Fruit fly (Drosophila melanogaster) whole organism, embryonic: Measurements from ENCODE around the gene NC2beta.
A peak's percentile ranks its signal among the peaks of the same experiment; 100 is the strongest.

Experiments
- Aef1 ChIP-seq: fragments of 200-800 bp; sonication (Bioruptor generic); IDR thresholded peaks from 3 replicates; pipeline ENCODE4 v1.3.6; 2022; ENCODE audit warnings: missing biosample characterization, missing genetic modification characterization
- BEAF-32 ChIP-seq: fragments of 200-800 bp; sonication (Bioruptor generic); optimal IDR thresholded peaks from 3 replicates; lab custom pipeline; 2017; ENCODE audit warnings: missing biosample characterization, missing genetic modification characterization, mild to moderate bottlenecking, moderate library complexity, missing genetic modification reagents
- CG10274 ChIP-seq: fragments of 200-800 bp; sonication (Bioruptor generic); optimal IDR thresholded peaks from 3 replicates; lab custom pipeline; 2017; ENCODE audit warnings: missing biosample characterization, mild to moderate bottlenecking, missing genetic modification characterization
- CG17328 ChIP-seq: fragments of 200-800 bp; sonication (Bioruptor generic); IDR thresholded peaks from 2 replicates; pipeline ENCODE4 v1.3.6; 2022; ENCODE audit warnings: missing biosample characterization, missing genetic modification characterization
- CG17612 ChIP-seq: fragments of 200-800 bp; sonication (Bioruptor generic); IDR thresholded peaks from 2 replicates; pipeline ENCODE4 v1.3.6; 2022; ENCODE audit warnings: missing biosample characterization, missing genetic modification characterization
- CG1832 ChIP-seq: fragments of 200-800 bp; sonication (Bioruptor generic); optimal IDR thresholded peaks from 2 replicates; lab custom pipeline; 2017; ENCODE audit warnings: missing biosample characterization, mild to moderate bottlenecking, missing genetic modification characterization, inconsistent platforms
- CG2120 ChIP-seq: fragments of 200-800 bp; sonication (Bioruptor generic); optimal IDR thresholded peaks from 3 replicates; lab custom pipeline; 2016; ENCODE audit warnings: missing biosample characterization, missing genetic modification characterization
- CG2129 ChIP-seq: fragments of 200-800 bp; sonication (Bioruptor generic); IDR thresholded peaks from 2 replicates; pipeline ENCODE4 v1.3.6; 2022; ENCODE audit warnings: missing biosample characterization, missing genetic modification characterization; ENCODE audit not compliant: partially characterized antibody
- CG2889 ChIP-seq: fragments of 200-800 bp; sonication (Bioruptor generic); IDR thresholded peaks from 3 replicates; pipeline ENCODE4 v1.3.6; 2022; ENCODE audit warnings: missing biosample characterization, missing genetic modification characterization
- CG30431 ChIP-seq: fragments of 200-800 bp; sonication (Bioruptor generic); optimal IDR thresholded peaks from 2 replicates; lab custom pipeline; 2017; ENCODE audit warnings: missing biosample characterization, missing genetic modification characterization
- CG3065 ChIP-seq: fragments of 200-800 bp; sonication (Bioruptor generic); optimal IDR thresholded peaks from 2 replicates; lab custom pipeline; 2016; ENCODE audit warnings: missing biosample characterization, missing genetic modification characterization
- CG3281 ChIP-seq: fragments of 200-800 bp; sonication (Bioruptor generic); optimal IDR thresholded peaks from 3 replicates; lab custom pipeline; 2017; ENCODE audit warnings: missing biosample characterization, mild to moderate bottlenecking, missing genetic modification characterization
- CG4404 ChIP-seq: fragments of 200-800 bp; sonication (Bioruptor generic); IDR thresholded peaks from 2 replicates; pipeline ENCODE4 v1.3.6; 2022; ENCODE audit warnings: missing biosample characterization, missing genetic modification characterization
- CG4707 ChIP-seq: fragments of 200-800 bp; sonication (Bioruptor generic); optimal IDR thresholded peaks from 2 replicates; lab custom pipeline; 2018; ENCODE audit warnings: missing biosample characterization, mild to moderate bottlenecking, missing genetic modification characterization, moderate library complexity
- CG4730 ChIP-seq: fragments of 200-800 bp; sonication (Bioruptor generic); IDR thresholded peaks from 2 replicates; pipeline ENCODE4 v1.3.6; 2022; ENCODE audit warnings: missing biosample characterization, missing genetic modification characterization
- CG6272 ChIP-seq: fragments of 200-800 bp; sonication (Bioruptor generic); IDR thresholded peaks from 2 replicates; pipeline ENCODE4 v1.3.6; 2022; ENCODE audit warnings: missing biosample characterization, missing genetic modification characterization
- CG6765 ChIP-seq: fragments of 200-800 bp; sonication (Bioruptor generic); optimal IDR thresholded peaks from 3 replicates; lab custom pipeline; 2017; ENCODE audit warnings: missing biosample characterization, mild to moderate bottlenecking, missing genetic modification characterization
- CG8290 ChIP-seq, 3 experiments: fragments of 200-800 bp; sonication (Bioruptor generic); optimal IDR thresholded peaks; 2 replicates each; lab custom pipeline; 2016 to 2019; ENCODE audit warnings: missing biosample characterization in 3 of 3, missing genetic modification characterization in 3 of 3, mild to moderate bottlenecking in 2 of 3, moderate library complexity in 1 of 3
- CG9609 ChIP-seq: fragments of 200-800 bp; sonication (Bioruptor generic); optimal IDR thresholded peaks from 3 replicates; lab custom pipeline; 2016; ENCODE audit warnings: missing biosample characterization, missing genetic modification characterization
- CG9932 ChIP-seq: fragments of 200-800 bp; sonication (Bioruptor generic); IDR thresholded peaks from 2 replicates; pipeline ENCODE4 v1.3.6; 2022; ENCODE audit warnings: missing biosample characterization, missing genetic modification characterization
- CTCF ChIP-seq: fragments of 200-800 bp; sonication (Bioruptor generic); optimal IDR thresholded peaks from 2 replicates; lab custom pipeline; 2017; ENCODE audit warnings: missing biosample characterization, mild to moderate bottlenecking, missing genetic modification characterization, moderate library complexity
- Dip2 ChIP-seq: fragments of 200-800 bp; sonication (Bioruptor generic); IDR thresholded peaks from 2 replicates; pipeline ENCODE4 v1.3.6; 2022; ENCODE audit warnings: missing biosample characterization, missing genetic modification characterization
- Dp ChIP-seq: fragments of 200-800 bp; sonication (Bioruptor generic); optimal IDR thresholded peaks from 2 replicates; lab custom pipeline; 2018; ENCODE audit warnings: missing biosample characterization, mild to moderate bottlenecking, missing genetic modification characterization, moderate library complexity
- Drgx ChIP-seq: fragments of 200-800 bp; sonication (Bioruptor generic); IDR thresholded peaks from 2 replicates; pipeline ENCODE4 v1.3.6; 2022; ENCODE audit warnings: missing biosample characterization, missing genetic modification characterization
- Fer2 ChIP-seq: fragments of 200-800 bp; sonication (Bioruptor generic); optimal IDR thresholded peaks from 2 replicates; lab custom pipeline; 2018; ENCODE audit warnings: missing biosample characterization, mild to moderate bottlenecking, missing genetic modification characterization, moderate library complexity
- Gsc ChIP-seq: fragments of 200-800 bp; sonication (Bioruptor generic); IDR thresholded peaks from 2 replicates; pipeline ENCODE4 v1.3.6; 2022; ENCODE audit warnings: missing biosample characterization, missing genetic modification characterization
- Lim3 ChIP-seq: fragments of 200-800 bp; sonication (Bioruptor generic); IDR thresholded peaks from 2 replicates; pipeline ENCODE4 v1.3.6; 2022; ENCODE audit warnings: missing biosample characterization, missing genetic modification characterization
- MBD-R2 ChIP-seq: fragments of 200-800 bp; sonication (Bioruptor generic); IDR thresholded peaks from 2 replicates; pipeline ENCODE4 v1.3.6; 2022; ENCODE audit warnings: missing biosample characterization, missing genetic modification characterization
- Mes4 ChIP-seq: fragments of 200-800 bp; sonication (Bioruptor generic); optimal IDR thresholded peaks from 2 replicates; lab custom pipeline; 2016; ENCODE audit warnings: missing biosample characterization, missing genetic modification characterization
- Myb ChIP-seq: fragments of 200-800 bp; sonication (Bioruptor generic); optimal IDR thresholded peaks from 2 replicates; lab custom pipeline; 2016; ENCODE audit warnings: missing biosample characterization, missing genetic modification characterization
- Nf-YB ChIP-seq: fragments of 200-800 bp; sonication (Bioruptor generic); optimal IDR thresholded peaks from 3 replicates; lab custom pipeline; 2019; ENCODE audit warnings: missing biosample characterization, mild to moderate bottlenecking, missing genetic modification characterization, moderate library complexity
- Rx ChIP-seq: fragments of 200-800 bp; sonication (Bioruptor generic); IDR thresholded peaks from 2 replicates; pipeline ENCODE4 v1.3.6; 2022; ENCODE audit warnings: missing biosample characterization, missing genetic modification characterization
- Usf ChIP-seq: fragments of 200-800 bp; sonication (Bioruptor generic); optimal IDR thresholded peaks from 2 replicates; lab custom pipeline; 2017; ENCODE audit warnings: missing genotype, missing biosample characterization, missing genetic modification characterization
- ap ChIP-seq: fragments of 200-800 bp; sonication (Bioruptor generic); IDR thresholded peaks from 2 replicates; pipeline ENCODE4 v1.3.6; 2022; ENCODE audit warnings: missing biosample characterization, missing genetic modification characterization
- ash1 ChIP-seq: fragments of 200-800 bp; sonication (Bioruptor generic); optimal IDR thresholded peaks from 2 replicates; lab custom pipeline; 2018; ENCODE audit warnings: missing biosample characterization, mild to moderate bottlenecking, missing genetic modification characterization
- bsh ChIP-seq, 2 experiments: fragments of 200-800 bp; sonication (Bioruptor generic); optimal IDR thresholded peaks; 2 replicates each; lab custom pipeline; 2017 to 2018; ENCODE audit warnings: mild to moderate bottlenecking in 2 of 2, missing biosample characterization in 2 of 2, missing genetic modification characterization in 2 of 2, moderate library complexity in 1 of 2
- cwo ChIP-seq: fragments of 200-800 bp; sonication (Bioruptor generic); optimal IDR thresholded peaks from 3 replicates; lab custom pipeline; 2017; ENCODE audit warnings: missing biosample characterization, missing genetic modification characterization, mild to moderate bottlenecking, moderate library complexity, missing genetic modification reagents
- dmrt11E ChIP-seq: fragments of 200-800 bp; sonication (Bioruptor generic); optimal IDR thresholded peaks from 3 replicates; lab custom pipeline; 2018; ENCODE audit warnings: missing biosample characterization, mild to moderate bottlenecking, missing genetic modification characterization, moderate library complexity
- dpn ChIP-seq, 2 experiments: fragments of 200-800 bp; sonication (Bioruptor generic); optimal IDR thresholded peaks; 3 replicates each; lab custom pipeline; 2016; ENCODE audit warnings: missing biosample characterization in 2 of 2, missing genetic modification characterization in 2 of 2
- gem ChIP-seq: fragments of 200-800 bp; sonication (Bioruptor generic); optimal IDR thresholded peaks from 2 replicates; lab custom pipeline; 2019; ENCODE audit warnings: missing biosample characterization, mild to moderate bottlenecking, missing genetic modification characterization, moderate library complexity
- kni ChIP-seq: fragments of 200-800 bp; sonication (Bioruptor generic); optimal IDR thresholded peaks from 3 replicates; lab custom pipeline; 2017; ENCODE audit warnings: mild to moderate bottlenecking, missing biosample characterization, missing genetic modification reagents, missing genetic modification characterization
- nerfin-1 ChIP-seq: fragments of 200-800 bp; sonication (Bioruptor generic); optimal IDR thresholded peaks from 3 replicates; lab custom pipeline; 2019; ENCODE audit warnings: missing biosample characterization, mild to moderate bottlenecking, missing genetic modification characterization, moderate library complexity
- ranshi ChIP-seq: fragments of 200-800 bp; sonication (Bioruptor generic); IDR thresholded peaks from 2 replicates; pipeline ENCODE4 v1.3.6; 2022; ENCODE audit warnings: missing biosample characterization, missing genetic modification characterization
- repo ChIP-seq: fragments of 200-800 bp; sonication (Bioruptor generic); optimal IDR thresholded peaks from 2 replicates; lab custom pipeline; 2016; ENCODE audit warnings: missing biosample characterization, missing genetic modification characterization
- run ChIP-seq: fragments of 200-800 bp; sonication (Bioruptor generic); optimal IDR thresholded peaks from 3 replicates; lab custom pipeline; 2018; ENCODE audit warnings: missing biosample characterization, mild to moderate bottlenecking, missing genetic modification characterization
- sens ChIP-seq: fragments of 200-800 bp; sonication (Bioruptor generic); peaks from one replicate; lab custom pipeline; 2016; ENCODE audit warnings: missing biosample characterization, missing genetic modification characterization
- tap ChIP-seq: fragments of 200-800 bp; optimal IDR thresholded peaks from 3 replicates; lab custom pipeline; 2019; ENCODE audit warnings: missing biosample characterization, mild to moderate bottlenecking, missing genetic modification characterization, moderate library complexity
- tgo ChIP-seq: fragments of 200-800 bp; sonication (Bioruptor generic); IDR thresholded peaks from 3 replicates; pipeline ENCODE4 v1.3.6; 2022; ENCODE audit warnings: missing biosample characterization, missing genetic modification characterization
- tio ChIP-seq: fragments of 200-800 bp; sonication (Bioruptor generic); optimal IDR thresholded peaks from 2 replicates; lab custom pipeline; 2017; ENCODE audit warnings: missing biosample characterization, missing genetic modification characterization, inconsistent platforms
- vnd ChIP-seq: fragments of 200-800 bp; sonication (Bioruptor generic); IDR thresholded peaks from 3 replicates; pipeline ENCODE4 v1.3.6; 2022; ENCODE audit warnings: missing biosample characterization, missing genetic modification characterization; ENCODE audit not compliant: partially characterized antibody
- zen ChIP-seq: fragments of 200-800 bp; sonication (Bioruptor generic); optimal IDR thresholded peaks from 3 replicates; lab custom pipeline; 2018; ENCODE audit warnings: missing biosample characterization, mild to moderate bottlenecking, missing genetic modification characterization, moderate library complexity

The NC2beta gene

DNA sequence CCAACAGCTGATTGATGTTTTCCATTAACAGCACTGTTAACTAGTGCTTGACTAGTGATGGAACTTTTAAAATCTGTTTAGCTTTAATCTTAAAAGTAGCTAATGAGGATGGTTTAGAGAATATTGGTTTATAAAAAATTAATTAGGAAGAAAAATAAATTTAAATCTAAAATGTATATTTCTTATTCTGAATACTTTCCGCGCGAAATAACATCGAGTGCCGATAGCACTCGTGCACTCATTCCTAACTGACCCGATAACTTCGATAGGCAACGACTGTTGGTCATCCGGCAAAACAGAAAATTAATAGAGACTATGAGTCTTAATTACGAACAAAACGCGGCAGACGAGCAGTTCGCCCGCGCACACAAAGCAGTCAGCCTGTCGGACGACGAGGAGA lies 2.1 kb downstream of the NC2beta start, which contains the start of the genes THG and Rnmt (continued):
- TF ChIP-seq CG3281 = peak; percentile 74
- peak in 1 of 2 experiments; percentile 86 for TF ChIP-seq bsh (GFP tag; optimal IDR thresholded peaks at IDR 0.05; lab: Kevin White, UChicago)
- TF ChIP-seq CG10274 = no peak
- no peak for TF ChIP-seq ash1 (GFP tag; lab: Kevin White, UChicago)
- peak; percentile 90 for TF ChIP-seq CG2120 (GFP tag; lab: Kevin White, UChicago)
- TF ChIP-seq MBD-R2 = peak; percentile 93
- peak; percentile 77 for TF ChIP-seq CG8290 (GFP tag; optimal IDR thresholded peaks at IDR 0.05; lab: Kevin White, UChicago)
- peak; percentile 6 to 58 for TF ChIP-seq CG8290 (tag; optimal IDR thresholded peaks at IDR 0.05; lab: Kevin White, UChicago)
- TF ChIP-seq CG30431 (GFP tag; lab: Kevin White, UChicago) = peak; percentile 64
- TF ChIP-seq BEAF-32 = peak; percentile 84
- TF ChIP-seq Fer2 (tag; lab: Kevin White, UChicago) = peak; percentile 77
- peak; percentile 55 for TF ChIP-seq Drgx (GFP tag; lab: Robert Waterston, UW)
- peak; percentile 75 for TF ChIP-seq Rx (GFP tag; lab: Robert Waterston, UW)
- TF ChIP-seq CG17612 (GFP tag; lab: Robert Waterston, UW) = no peak
- TF ChIP-seq zen (tag; lab: Kevin White, UChicago) = peak; percentile 83
- no peak for TF ChIP-seq CG1832
- peak; percentile 52 for TF ChIP-seq cwo (GFP tag; lab: Kevin White, UChicago)
- peak; percentile 53 for TF ChIP-seq Dp (GFP tag; lab: Kevin White, UChicago)
- TF ChIP-seq CG6765 (GFP tag; lab: Kevin White, UChicago) = no peak
- TF ChIP-seq CG4730 = peak; percentile 73
- no peak for TF ChIP-seq kni
- TF ChIP-seq sens (GFP tag; lab: Kevin White, UChicago) = peak; percentile 96
- TF ChIP-seq repo (GFP tag; lab: Kevin White, UChicago) = peak; percentile 29
- TF ChIP-seq ap (GFP tag; lab: Robert Waterston, UW) = peak; percentile 74
- TF ChIP-seq tap (tag; lab: Kevin White, UChicago) = peak; percentile 65
- TF ChIP-seq CG3065 (GFP tag; lab: Kevin White, UChicago) = peak; percentile 63
- TF ChIP-seq tio (GFP tag; lab: Kevin White, UChicago) = no peak
- peak; percentile 20 for TF ChIP-seq CG4707 (GFP tag; lab: Kevin White, UChicago)
- TF ChIP-seq CG2889 = peak; percentile 52; the same call in 2 of the 3 replicates
- peak; percentile 41 for TF ChIP-seq Usf (GFP tag; lab: Kevin White, UChicago)
- peak; percentile 38; the same call in 1 of the 2 replicates for TF ChIP-seq Lim3
- peak; percentile 75; the same call in 1 of the 2 replicates for TF ChIP-seq ranshi (GFP tag; lab: Robert Waterston, UW)
- TF ChIP-seq vnd (GFP tag; lab: Robert Waterston, UW) = peak; percentile 82
- TF ChIP-seq dpn (GFP tag; optimal IDR thresholded peaks at IDR 0.05; lab: Kevin White, UChicago) = peak; percentile 68 to 90
- peak; percentile 94 for TF ChIP-seq gem (tag; lab: Kevin White, UChicago)
- TF ChIP-seq Dip2 (GFP tag; lab: Robert Waterston, UW) = no peak
- peak; percentile 84 for TF ChIP-seq CG6272
- no peak for TF ChIP-seq Gsc (GFP tag; lab: Robert Waterston, UW)
- TF ChIP-seq Aef1 (GFP tag; lab: Robert Waterston, UW) = peak; percentile 82
- peak; percentile 86 for TF ChIP-seq CG17328 (GFP tag; lab: Robert Waterston, UW)
- TF ChIP-seq CG9609 (GFP tag; lab: Kevin White, UChicago) = no peak
- TF ChIP-seq Mes4 (GFP tag; lab: Kevin White, UChicago) = peak; percentile 37
- peak; percentile 87 for TF ChIP-seq CG2129
- peak; percentile 16 for TF ChIP-seq Myb
- peak; percentile 85 for TF ChIP-seq tgo (GFP tag; lab: Robert Waterston, UW)
- TF ChIP-seq Nf-YB (GFP tag; lab: Kevin White, UChicago) = peak; percentile 60
- TF ChIP-seq CTCF = no peak
- TF ChIP-seq dmrt11E = peak; percentile 88
- peak; percentile 94 for TF ChIP-seq CG9932 (GFP tag; lab: Robert Waterston, UW)
- TF ChIP-seq CG4404 (GFP tag; lab: Robert Waterston, UW) = peak; percentile 78
- peak; percentile 12 for TF ChIP-seq run (tag; lab: Kevin White, UChicago)
- peak; percentile 55 for TF ChIP-seq nerfin-1 (tag; lab: Kevin White, UChicago)
